Fruit fly (Drosophila melanogaster) whole organism, embryonic: ENCODE measurements around the gene shd.
A peak's percentile ranks its signal among the peaks of the same experiment; 100 is the strongest.

Experiments used
- Aef1 ChIP-seq: fragments of 200-800 bp; sonication (Bioruptor generic); IDR thresholded peaks from 3 replicates; pipeline ENCODE4 v1.3.6; 2022; ENCODE audit warnings: missing biosample characterization, missing genetic modification characterization
- Blimp-1 ChIP-seq: fragments of 200-800 bp; sonication (Bioruptor generic); optimal IDR thresholded peaks from 3 replicates; lab custom pipeline; 2018; ENCODE audit warnings: missing biosample characterization, missing genetic modification characterization, mild to moderate bottlenecking, moderate library complexity, missing genetic modification reagents
- CG1024 ChIP-seq: fragments of 200-800 bp; sonication (Bioruptor generic); IDR thresholded peaks from 2 replicates; pipeline ENCODE4 v1.3.6; 2022; ENCODE audit warnings: missing biosample characterization, missing genetic modification characterization
- CG10543 ChIP-seq: fragments of 200-800 bp; sonication (Bioruptor generic); optimal IDR thresholded peaks from 3 replicates; lab custom pipeline; 2017; ENCODE audit warnings: missing biosample characterization, mild to moderate bottlenecking, missing genetic modification characterization, moderate library complexity
- CG11560 ChIP-seq: fragments of 200-800 bp; sonication (Bioruptor generic); IDR thresholded peaks from 3 replicates; pipeline ENCODE4 v1.3.6; 2022; ENCODE audit warnings: missing biosample characterization, missing genetic modification characterization
- CG11696 ChIP-seq: fragments of 200-800 bp; sonication (Bioruptor generic); IDR thresholded peaks from 2 replicates; pipeline ENCODE4 v1.3.6; 2022; ENCODE audit warnings: missing biosample characterization, missing genetic modification characterization
- CG12155 ChIP-seq: fragments of 200-800 bp; sonication (Bioruptor generic); optimal IDR thresholded peaks from 3 replicates; lab custom pipeline; 2016; ENCODE audit warnings: missing biosample characterization, missing genetic modification characterization
- CG12299 ChIP-seq: fragments of 200-800 bp; sonication (Bioruptor generic); optimal IDR thresholded peaks from 2 replicates; lab custom pipeline; 2018; ENCODE audit warnings: missing biosample characterization, mild to moderate bottlenecking, missing genetic modification characterization
- CG12744 ChIP-seq: fragments of 200-800 bp; sonication (Bioruptor generic); optimal IDR thresholded peaks from 2 replicates; lab custom pipeline; 2016; ENCODE audit warnings: missing biosample characterization, missing genetic modification characterization
- CG13287 ChIP-seq: fragments of 200-800 bp; sonication (Bioruptor generic); IDR thresholded peaks from 2 replicates; pipeline ENCODE4 v1.3.6; 2022; ENCODE audit warnings: missing biosample characterization, missing genetic modification characterization; ENCODE audit not compliant: partially characterized antibody
- CG15073 ChIP-seq: fragments of 200-800 bp; sonication (Bioruptor generic); optimal IDR thresholded peaks from 2 replicates; lab custom pipeline; 2016; ENCODE audit warnings: missing biosample characterization, missing genetic modification characterization
- CG15696 ChIP-seq: fragments of 200-800 bp; sonication (Bioruptor generic); optimal IDR thresholded peaks from 2 replicates; lab custom pipeline; 2019; ENCODE audit warnings: missing biosample characterization, mild to moderate bottlenecking, missing genetic modification characterization, moderate library complexity
- CG16813 ChIP-seq: fragments of 200-800 bp; sonication (Bioruptor generic); IDR thresholded peaks from 3 replicates; pipeline ENCODE4 v1.3.6; 2022; ENCODE audit warnings: missing biosample characterization, missing genetic modification characterization; ENCODE audit not compliant: partially characterized antibody
- CG18262 ChIP-seq: fragments of 200-800 bp; optimal IDR thresholded peaks from 3 replicates; lab custom pipeline; 2019; ENCODE audit warnings: missing biosample characterization, mild to moderate bottlenecking, missing genetic modification characterization, moderate library complexity
- CG32532 ChIP-seq: fragments of 200-800 bp; sonication (Bioruptor generic); IDR thresholded peaks from 2 replicates; pipeline ENCODE4 v1.3.6; 2022; ENCODE audit warnings: missing biosample characterization, missing genetic modification characterization
- CG3995 ChIP-seq: fragments of 200-800 bp; sonication (Bioruptor generic); optimal IDR thresholded peaks from 3 replicates; lab custom pipeline; 2016; ENCODE audit warnings: missing biosample characterization, missing genetic modification characterization
- CG4820 ChIP-seq: fragments of 200-800 bp; sonication (Bioruptor generic); optimal IDR thresholded peaks from 3 replicates; lab custom pipeline; 2016; ENCODE audit warnings: missing biosample characterization, missing genetic modification characterization
- CG6272 ChIP-seq: fragments of 200-800 bp; sonication (Bioruptor generic); IDR thresholded peaks from 2 replicates; pipeline ENCODE4 v1.3.6; 2022; ENCODE audit warnings: missing biosample characterization, missing genetic modification characterization
- CG7963 ChIP-seq: fragments of 200-800 bp; sonication (Bioruptor generic); IDR thresholded peaks from 3 replicates; pipeline ENCODE4 v1.3.6; 2022; ENCODE audit warnings: missing biosample characterization, missing genetic modification characterization; ENCODE audit not compliant: partially characterized antibody
- D ChIP-seq, 2 experiments: fragments of 200-800 bp in 1 of 2; fragments of >200 bp in 1 of 2; sonication (Bioruptor generic) in 1 of 2; optimal IDR thresholded peaks; 2 replicates in 1 of 2; 3 replicates in 1 of 2; lab custom pipeline; 2017; ENCODE audit warnings: mild to moderate bottlenecking in 1 of 2, missing biosample characterization in 1 of 2, missing genetic modification characterization in 1 of 2, missing genetic modification reagents in 1 of 2
- D19A ChIP-seq: fragments of 200-800 bp; optimal IDR thresholded peaks from 3 replicates; lab custom pipeline; 2019; ENCODE audit warnings: missing biosample characterization, mild to moderate bottlenecking, missing genetic modification characterization, moderate library complexity
- Dll ChIP-seq: fragments of 200-800 bp; sonication (Bioruptor generic); IDR thresholded peaks from 4 replicates; pipeline ENCODE4 v1.3.6; 2022; ENCODE audit warnings: missing biosample characterization, missing genetic modification characterization; ENCODE audit not compliant: partially characterized antibody
- Doc3 ChIP-seq: fragments of 200-800 bp; sonication (Bioruptor generic); IDR thresholded peaks from 3 replicates; pipeline ENCODE4 v1.3.6; 2022; ENCODE audit warnings: missing biosample characterization, missing genetic modification characterization; ENCODE audit not compliant: partially characterized antibody
- E2f1 ChIP-seq: fragments of 200-800 bp; sonication (Bioruptor generic); IDR thresholded peaks from 2 replicates; pipeline ENCODE4 v1.3.6; 2022; ENCODE audit warnings: missing biosample characterization, missing genetic modification characterization
- ERR ChIP-seq: fragments of 200-800 bp; sonication (Bioruptor generic); optimal IDR thresholded peaks from 2 replicates; lab custom pipeline; 2016; ENCODE audit warnings: missing biosample characterization, missing genetic modification characterization
- Fer1 ChIP-seq: fragments of 200-800 bp; sonication (Bioruptor generic); optimal IDR thresholded peaks from 2 replicates; lab custom pipeline; 2017; ENCODE audit warnings: missing biosample characterization, mild to moderate bottlenecking, missing genetic modification characterization
- Nf-YB ChIP-seq: fragments of 200-800 bp; sonication (Bioruptor generic); optimal IDR thresholded peaks from 3 replicates; lab custom pipeline; 2019; ENCODE audit warnings: missing biosample characterization, mild to moderate bottlenecking, missing genetic modification characterization, moderate library complexity
- NfI ChIP-seq: fragments of 200-800 bp; sonication (Bioruptor generic); optimal IDR thresholded peaks from 3 replicates; lab custom pipeline; 2018; ENCODE audit warnings: missing biosample characterization, mild to moderate bottlenecking, missing genetic modification characterization, moderate library complexity
- Scr ChIP-seq: fragments of 200-800 bp; sonication (Bioruptor generic); IDR thresholded peaks from 2 replicates; pipeline ENCODE4 v1.3.6; 2022; ENCODE audit warnings: missing biosample characterization, missing genetic modification characterization; ENCODE audit not compliant: partially characterized antibody
- Xrp1 ChIP-seq: fragments of 200-800 bp; sonication (Bioruptor generic); IDR thresholded peaks from 2 replicates; pipeline ENCODE4 v1.3.6; 2022; ENCODE audit warnings: missing biosample characterization, missing genetic modification characterization
- bigmax ChIP-seq: fragments of 200-800 bp; sonication (Bioruptor generic); optimal IDR thresholded peaks from 2 replicates; lab custom pipeline; 2018; ENCODE audit warnings: missing biosample characterization, mild to moderate bottlenecking, missing genetic modification characterization
- exex ChIP-seq: fragments of 200-800 bp; sonication (Bioruptor generic); optimal IDR thresholded peaks from 4 replicates; lab custom pipeline; 2018; ENCODE audit warnings: missing biosample characterization, mild to moderate bottlenecking, missing genetic modification characterization, moderate library complexity
- eyg ChIP-seq: fragments of 200-800 bp; sonication (Bioruptor generic); optimal IDR thresholded peaks from 3 replicates; lab custom pipeline; 2016; ENCODE audit warnings: missing biosample characterization, missing genetic modification characterization
- ind ChIP-seq: fragments of 200-800 bp; sonication (Bioruptor generic); optimal IDR thresholded peaks from 3 replicates; lab custom pipeline; 2016; ENCODE audit warnings: missing biosample characterization, missing genetic modification characterization
- lola ChIP-seq, 3 experiments: fragments of >200 bp in 2 of 3; fragments of 200-800 bp in 1 of 3; sonication (Bioruptor generic) in 1 of 3; optimal IDR thresholded peaks; 2 replicates each; lab custom pipeline; 2017 to 2019; ENCODE audit warnings: missing biosample characterization in 3 of 3, missing genetic modification characterization in 3 of 3, mild to moderate bottlenecking in 1 of 3, moderate library complexity in 1 of 3
- lov ChIP-seq, 2 experiments: fragments of 200-800 bp in 1 of 2; fragments of >200 bp in 1 of 2; sonication (Bioruptor generic) in 1 of 2; IDR thresholded peaks in 1 of 2; optimal IDR thresholded peaks in 1 of 2; 2 replicates in 1 of 2; 3 replicates in 1 of 2; pipeline versions ENCODE4 v1.3.6 to Lab custom; 2017 to 2022; ENCODE audit warnings: missing biosample characterization in 1 of 2, missing genetic modification characterization in 1 of 2
- nerfin-2 ChIP-seq: fragments of 200-800 bp; sonication (Bioruptor generic); IDR thresholded peaks from 2 replicates; pipeline ENCODE4 v1.3.6; 2022; ENCODE audit warnings: missing biosample characterization, missing genetic modification characterization; ENCODE audit not compliant: partially characterized antibody
- odd ChIP-seq: fragments of 200-800 bp; sonication (Bioruptor generic); optimal IDR thresholded peaks from 2 replicates; lab custom pipeline; 2017; ENCODE audit warnings: missing biosample characterization, mild to moderate bottlenecking, missing genetic modification characterization
- pan ChIP-seq, 4 experiments: fragments of >200 bp in 3 of 4; fragments of 200-800 bp in 1 of 4; sonication (Bioruptor generic) in 1 of 4; optimal IDR thresholded peaks in 3 of 4; IDR thresholded peaks in 1 of 4; 2 replicates each; pipeline versions ENCODE4 v1.3.6 to Lab custom; 2017 to 2022; ENCODE audit warnings: missing biosample characterization in 2 of 4, missing genetic modification characterization in 2 of 4, mixed read lengths in 1 of 4
- pb ChIP-seq: fragments of 200-800 bp; sonication (Bioruptor generic); optimal IDR thresholded peaks from 3 replicates; lab custom pipeline; 2016; ENCODE audit warnings: missing biosample characterization, missing genetic modification characterization
- pfk ChIP-seq: fragments of 200-800 bp; sonication (Bioruptor generic); optimal IDR thresholded peaks from 2 replicates; lab custom pipeline; 2018; ENCODE audit warnings: missing biosample characterization, mild to moderate bottlenecking, missing genetic modification characterization, moderate library complexity
- sc ChIP-seq, 3 experiments: fragments of >200 bp in 2 of 3; fragments of 200-800 bp in 1 of 3; sonication (Bioruptor generic) in 1 of 3; optimal IDR thresholded peaks; 2 replicates in 2 of 3; 3 replicates in 1 of 3; lab custom pipeline; 2017; ENCODE audit warnings: mild to moderate bottlenecking in 1 of 3, missing biosample characterization in 1 of 3, missing genetic modification characterization in 1 of 3, missing genetic modification reagents in 1 of 3
- sens ChIP-seq: fragments of 200-800 bp; sonication (Bioruptor generic); peaks from one replicate; lab custom pipeline; 2016; ENCODE audit warnings: missing biosample characterization, missing genetic modification characterization
- slp2 ChIP-seq: fragments of 200-800 bp; sonication (Bioruptor generic); optimal IDR thresholded peaks from 2 replicates; lab custom pipeline; 2016; ENCODE audit warnings: missing biosample characterization, missing genetic modification characterization
- ssp ChIP-seq: fragments of 200-800 bp; sonication (Bioruptor generic); IDR thresholded peaks from 2 replicates; pipeline ENCODE4 v1.3.6; 2022; ENCODE audit warnings: missing biosample characterization, missing genetic modification characterization
- tap ChIP-seq: fragments of 200-800 bp; optimal IDR thresholded peaks from 3 replicates; lab custom pipeline; 2019; ENCODE audit warnings: missing biosample characterization, mild to moderate bottlenecking, missing genetic modification characterization, moderate library complexity
- tup ChIP-seq: fragments of 200-800 bp; sonication (Bioruptor generic); optimal IDR thresholded peaks from 2 replicates; lab custom pipeline; 2016; ENCODE audit warnings: missing biosample characterization, mild to moderate bottlenecking, missing genetic modification characterization, moderate library complexity
- usp ChIP-seq: fragments of >200 bp; optimal IDR thresholded peaks from 2 replicates; lab custom pipeline; 2017; ENCODE audit warnings: missing biosample characterization, missing genetic modification characterization

The shd gene

DNA sequence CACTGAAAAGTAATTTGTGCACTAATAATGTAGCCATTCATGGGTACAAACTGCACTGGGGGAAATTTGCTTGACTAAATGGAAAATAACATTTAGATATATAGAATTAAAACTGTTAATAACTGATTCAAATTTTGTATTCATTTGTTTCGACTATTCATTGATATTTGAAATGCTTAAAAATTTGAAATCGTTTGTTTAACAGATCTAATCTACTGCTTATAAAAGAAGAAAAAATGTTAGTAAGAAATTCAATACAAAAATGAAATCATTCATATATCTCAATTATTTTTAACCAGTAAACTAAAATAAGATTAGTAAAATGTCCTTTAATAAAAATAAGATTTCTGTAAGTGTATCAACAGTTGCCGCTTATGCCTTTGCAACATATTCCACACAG, 38.3 kb upstream of the shd start (continued):
- no peak for TF ChIP-seq Aef1 (GFP tag; lab: Robert Waterston, UW)
- TF ChIP-seq tup (GFP tag; lab: Kevin White, UChicago), result no peak
- no peak for TF ChIP-seq CG10543 (GFP tag; lab: Kevin White, UChicago)
- TF ChIP-seq D19A (tag; lab: Kevin White, UChicago), result peak; percentile 73
- TF ChIP-seq pb (GFP tag; lab: Kevin White, UChicago), result no peak
- no peak for TF ChIP-seq ERR (GFP tag; lab: Kevin White, UChicago)
- TF ChIP-seq lov (optimal IDR thresholded peaks at IDR 0.05; lab: Kevin White, UChicago), result no peak
- no peak for TF ChIP-seq lov (GFP tag; IDR thresholded peaks at IDR 0.05; lab: Robert Waterston, UW)
- no peak for TF ChIP-seq CG3995
- TF ChIP-seq exex, result no peak
- TF ChIP-seq CG11696 (GFP tag; lab: Robert Waterston, UW), result no peak
- TF ChIP-seq ind (GFP tag; lab: Kevin White, UChicago), result no peak
- no peak for TF ChIP-seq slp2
- no peak for TF ChIP-seq E2f1 (GFP tag; lab: Robert Waterston, UW)
- TF ChIP-seq odd, result no peak
- no peak for TF ChIP-seq ssp
- TF ChIP-seq Scr (GFP tag; lab: Robert Waterston, UW), result no peak
- TF ChIP-seq Xrp1 (GFP tag; lab: Robert Waterston, UW), result 0 out of 2 replicates have a peak, but pooled peaks have one; percentile 16
- TF ChIP-seq Nf-YB (GFP tag; lab: Kevin White, UChicago), result no peak
- no peak for TF ChIP-seq CG1024 (GFP tag; lab: Robert Waterston, UW)
- TF ChIP-seq tap (tag; lab: Kevin White, UChicago), result no peak
- no peak for TF ChIP-seq CG11560
- TF ChIP-seq CG32532 (GFP tag; lab: Robert Waterston, UW), result no peak
- peak; percentile 28 for TF ChIP-seq CG15696
- no peak for TF ChIP-seq eyg (GFP tag; lab: Kevin White, UChicago)
- no peak for TF ChIP-seq CG15073 (GFP tag; lab: Kevin White, UChicago)
- TF ChIP-seq CG12744 (GFP tag; lab: Kevin White, UChicago), result no peak
- TF ChIP-seq CG4820 (GFP tag; lab: Kevin White, UChicago), result no peak
- no peak for TF ChIP-seq CG12155 (GFP tag; lab: Kevin White, UChicago)
- TF ChIP-seq CG18262 (tag; lab: Kevin White, UChicago), result peak; percentile 27
- TF ChIP-seq usp (GFP tag; lab: Kevin White, UChicago), result no peak
- TF ChIP-seq CG6272, result no peak
- TF ChIP-seq CG13287 (GFP tag; lab: Robert Waterston, UW), result no peak
- TF ChIP-seq pfk (GFP tag; lab: Kevin White, UChicago), result no peak
- no peak for TF ChIP-seq sc (optimal IDR thresholded peaks at IDR 0.05; lab: Kevin White, UChicago)
- TF ChIP-seq sc (GFP tag; optimal IDR thresholded peaks at IDR 0.05; lab: Kevin White, UChicago), result no peak
- TF ChIP-seq bigmax (GFP tag; lab: Kevin White, UChicago), result no peak
- no peak for TF ChIP-seq CG16813 (GFP tag; lab: Robert Waterston, UW)
- TF ChIP-seq sens (GFP tag; lab: Kevin White, UChicago), result peak; percentile 64
- no peak for TF ChIP-seq Dll (GFP tag; lab: Robert Waterston, UW)
- TF ChIP-seq Blimp-1, result no peak
- no peak for TF ChIP-seq nerfin-2 (GFP tag; lab: Robert Waterston, UW)
- no peak for TF ChIP-seq CG12299 (tag; lab: Kevin White, UChicago)
- no peak for TF ChIP-seq Fer1 (GFP tag; lab: Kevin White, UChicago)
- no peak for TF ChIP-seq Doc3
- TF ChIP-seq pan (optimal IDR thresholded peaks at IDR 0.05; lab: Kevin White, UChicago), result no peak
- no peak for TF ChIP-seq pan (GFP tag; optimal IDR thresholded peaks at IDR 0.05 in 1 of 2, IDR thresholded peaks at IDR 0.05 in 1 of 2)
- no peak for TF ChIP-seq CG7963
- TF ChIP-seq lola (GFP tag; optimal IDR thresholded peaks at IDR 0.05; lab: Kevin White, UChicago), result peak in 1 of 3 experiments; percentile 35
- TF ChIP-seq D (optimal IDR thresholded peaks at IDR 0.05; lab: Kevin White, UChicago), result no peak
- peak; percentile 24 for TF ChIP-seq D (GFP tag; optimal IDR thresholded peaks at IDR 0.05; lab: Kevin White, UChicago)
- TF ChIP-seq NfI (GFP tag; lab: Kevin White, UChicago), result no peak
